Worm (Caenorhabditis elegans): ENCODE results near the gene D2096.10.

- TF ChIP-seq ama-1 (optimal IDR thresholded peaks at IDR 0.05) (no peak), tbx-37 (GFP tag; conservative IDR thresholded peaks at IDR 0.05) (no peak), sea-1 (GFP tag; conservative IDR thresholded peaks at IDR 0.05) (no peak), ets-7 (tag; optimal IDR thresholded peaks at IDR 0.05) (no peak), ceh-36 (tag; optimal IDR thresholded peaks at IDR 0.05) (no peak), flt-1 (GFP tag; IDR thresholded peaks at IDR 0.05) (no peak), hmbx-1 (tag; optimal IDR thresholded peaks at IDR 0.05) (no peak), ceh-13 (GFP tag; optimal IDR thresholded peaks at IDR 0.05) (no peak), hnd-1 (tag; optimal IDR thresholded peaks at IDR 0.05) (no peak), tbx-11 (GFP tag; IDR thresholded peaks at IDR 0.05) (no peak), aly-1 (tag; optimal IDR thresholded peaks at IDR 0.05) (no peak), F13C5.2 (tag; optimal IDR thresholded peaks at IDR 0.05) (no peak), scrt-1 (GFP tag; IDR thresholded peaks at IDR 0.05) (no peak)
Observed at ce11 chrIV:8345518-8345917, 43.5 kb downstream of the D2096.10 start, which contains the start of gene F17E9.5.

Data from whole organism, early embryonic.